Fruit fly (Drosophila melanogaster): ENCODE measurements around the gene CG18787.

Gene CG18787

dm6 chr2L:11963422-11964322, 35.5 kb downstream of the CG18787 start (continued):
- no peak for TF ChIP-seq az2 (GFP tag; optimal IDR thresholded peaks at IDR 0.05)
- no peak for TF ChIP-seq gt (GFP tag; IDR thresholded peaks at IDR 0.05)
- TF ChIP-seq br (optimal IDR thresholded peaks at IDR 0.05), result no peak
- no peak for TF ChIP-seq trh (GFP tag; optimal IDR thresholded peaks at IDR 0.05)
- TF ChIP-seq sqz (GFP tag; optimal IDR thresholded peaks at IDR 0.05), result peak; percentile 15
- TF ChIP-seq sd (tag; optimal IDR thresholded peaks at IDR 0.05), result peak; percentile 5
- TF ChIP-seq CG12769 (tag; optimal IDR thresholded peaks at IDR 0.05), result peak; percentile 42
- no peak for TF ChIP-seq sima (GFP tag; optimal IDR thresholded peaks at IDR 0.05)
- no peak for TF ChIP-seq org-1 (GFP tag; optimal IDR thresholded peaks at IDR 0.05)
- TF ChIP-seq CG15269 (tag; optimal IDR thresholded peaks at IDR 0.05), result peak; percentile 73
- TF ChIP-seq CG2120 (GFP tag; optimal IDR thresholded peaks at IDR 0.05), result no peak
- TF ChIP-seq ro (GFP tag; IDR thresholded peaks at IDR 0.05), result no peak
- no peak for TF ChIP-seq CG17829 (tag; optimal IDR thresholded peaks at IDR 0.05)
- no peak for TF ChIP-seq pfk (GFP tag; optimal IDR thresholded peaks at IDR 0.05)
- peak; percentile 51 for TF ChIP-seq CG13894 (tag; optimal IDR thresholded peaks at IDR 0.05)
- TF ChIP-seq grn (GFP tag; optimal IDR thresholded peaks at IDR 0.05), result peak; percentile 0
- no peak for TF ChIP-seq bowl (GFP tag; IDR thresholded peaks at IDR 0.05)
- no peak for TF ChIP-seq CG11456 (GFP tag; IDR thresholded peaks at IDR 0.05)
- no peak for TF ChIP-seq seq (GFP tag; IDR thresholded peaks at IDR 0.05)
- TF ChIP-seq CG8281 (tag; optimal IDR thresholded peaks at IDR 0.05), result no peak
- no peak for TF ChIP-seq Lim3 (GFP tag; IDR thresholded peaks at IDR 0.05)
- no peak for TF ChIP-seq CG18599 (GFP tag; optimal IDR thresholded peaks at IDR 0.05)

- no peak for TF ChIP-seq Awh (GFP tag; IDR thresholded peaks at IDR 0.05)
- no peak for TF ChIP-seq ftz-f1 (GFP tag; optimal IDR thresholded peaks at IDR 0.05)
- TF ChIP-seq sens (GFP tag), result peak; percentile 85
- no peak for TF ChIP-seq ken (GFP tag; IDR thresholded peaks at IDR 0.05)
- TF ChIP-seq Scr (GFP tag; IDR thresholded peaks at IDR 0.05; ENCODE audit: partially characterized antibody), result no peak
- no peak for TF ChIP-seq CG2202 (tag; optimal IDR thresholded peaks at IDR 0.05)
- TF ChIP-seq CG16779 (GFP tag; IDR thresholded peaks at IDR 0.05), result no peak
- TF ChIP-seq Optix (GFP tag; IDR thresholded peaks at IDR 0.05), result no peak
- TF ChIP-seq gsb (GFP tag; IDR thresholded peaks at IDR 0.05), result no peak
- no peak for TF ChIP-seq jing (GFP tag; optimal IDR thresholded peaks at IDR 0.05)
- no peak for TF ChIP-seq chif (GFP tag; optimal IDR thresholded peaks at IDR 0.05)
- TF ChIP-seq sd (tag; optimal IDR thresholded peaks at IDR 0.05), result no peak
- TF ChIP-seq GATAe (GFP tag; conservative IDR thresholded peaks at IDR 0.05), result no peak
- TF ChIP-seq CG8765 (GFP tag; IDR thresholded peaks at IDR 0.05), result no peak
- TF ChIP-seq kni (GFP tag; optimal IDR thresholded peaks at IDR 0.05), result peak; percentile 29
- peak; percentile 51; the same call in 1 of the 3 replicates for TF ChIP-seq CG2199 (GFP tag; IDR thresholded peaks at IDR 0.05)
- TF ChIP-seq Asciz (GFP tag; optimal IDR thresholded peaks at IDR 0.05), result peak; percentile 17
- no peak for TF ChIP-seq bbx (GFP tag; IDR thresholded peaks at IDR 0.05; ENCODE audit: partially characterized antibody)
- 0 out of 3 replicates have a peak, but pooled peaks have one; percentile 28 for TF ChIP-seq ci (GFP tag; IDR thresholded peaks at IDR 0.05)
- TF ChIP-seq PHDP (tag; optimal IDR thresholded peaks at IDR 0.05), result no peak
- no peak for TF ChIP-seq CG13424 (tag; optimal IDR thresholded peaks at IDR 0.05)
- no peak for TF ChIP-seq crp (GFP tag; optimal IDR thresholded peaks at IDR 0.05)
- no peak for TF ChIP-seq Atf6 (GFP tag; IDR thresholded peaks at IDR 0.05)
- TF ChIP-seq CG31441 (GFP tag; IDR thresholded peaks at IDR 0.05), result 0 out of 2 replicates have a peak, but pooled peaks have one; percentile 16
- TF ChIP-seq CG10462 (GFP tag; optimal IDR thresholded peaks at IDR 0.05), result no peak
- TF ChIP-seq CG30403 (GFP tag; optimal IDR thresholded peaks at IDR 0.05), result no peak
- TF ChIP-seq vvl (GFP tag; IDR thresholded peaks at IDR 0.05), result peak; percentile 56; the same call in 1 of the 2 replicates
- TF ChIP-seq Rx (GFP tag; IDR thresholded peaks at IDR 0.05), result no peak
- no peak for TF ChIP-seq CG42726 (GFP tag; IDR thresholded peaks at IDR 0.05; ENCODE audit: partially characterized antibody)
- TF ChIP-seq CG31224 (GFP tag; IDR thresholded peaks at IDR 0.05), result no peak
Measured at dm6 chr2L:11960909-11961308, 38.2 kb downstream of the CG18787 start.

All from whole organism, embryonic.